Worm (Caenorhabditis elegans) whole organism, early embryonic: Measurements from ENCODE around the gene vps-60.

Experiments used
- ama-1 ChIP-seq: fragments of 150-350 bp; optimal IDR thresholded peaks from 2 replicates; lab custom pipeline; 2014
- hmg-4 ChIP-seq: fragments of 200-800 bp; sonication (Bioruptor generic); optimal IDR thresholded peaks from 2 replicates; lab custom pipeline; 2018; ENCODE audit warnings: mild to moderate bottlenecking, missing genetic modification characterization, missing compliant biosample characterization

DNA sequence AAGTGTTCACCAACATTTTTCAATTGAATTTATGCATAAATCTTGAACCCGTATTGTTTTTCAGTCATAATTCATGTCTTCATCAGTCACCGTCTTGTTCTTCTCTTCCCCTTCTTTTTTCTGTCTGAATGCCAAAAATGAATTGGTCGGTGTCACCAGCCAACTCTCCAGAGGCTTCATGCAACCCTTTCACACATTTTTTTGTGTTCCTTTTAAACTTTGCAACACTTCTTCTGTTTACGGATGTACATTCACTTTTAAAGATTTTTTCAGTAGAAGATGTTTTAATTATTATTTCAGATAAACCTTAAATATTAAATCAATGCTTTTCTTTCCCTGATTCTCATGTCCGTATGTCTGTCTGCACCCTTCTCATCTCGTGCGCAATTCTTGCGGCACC lies 45.0 kb downstream of the vps-60 start, which contains the start of gene acr-16:
- TF ChIP-seq ama-1 (lab: Kevin White, UChicago) (no peak), hmg-4 (GFP tag; lab: Kevin White, UChicago) (no peak)
